Worm (Caenorhabditis elegans) whole organism, early embryonic: ENCODE results near the gene T02G5.3.

Source experiments
- B0310.2 ChIP-seq: sonication (generic microtip); optimal IDR thresholded peaks from 2 replicates; lab custom pipeline; 2016; ENCODE audit warnings: mild to moderate bottlenecking, missing genetic modification characterization, missing compliant biosample characterization
- F13C5.2 ChIP-seq: sonication (generic microtip); optimal IDR thresholded peaks from 2 replicates; lab custom pipeline; 2017; ENCODE audit warnings: mild to moderate bottlenecking, missing genetic modification characterization, inconsistent platforms, missing compliant biosample characterization
- aly-1 ChIP-seq: sonication (generic microtip); optimal IDR thresholded peaks from 2 replicates; lab custom pipeline; 2016; ENCODE audit warnings: missing genetic modification characterization, missing compliant biosample characterization
- ama-1 ChIP-seq: fragments of 150-350 bp; optimal IDR thresholded peaks from 2 replicates; lab custom pipeline; 2014
- ceh-13 ChIP-seq: fragments of 200-800 bp; sonication (Bioruptor generic); optimal IDR thresholded peaks from 2 replicates; lab custom pipeline; 2018; ENCODE audit warnings: mild to moderate bottlenecking, missing genetic modification characterization, missing compliant biosample characterization
- ceh-36 ChIP-seq: sonication (generic microtip); optimal IDR thresholded peaks from 2 replicates; lab custom pipeline; 2016; ENCODE audit warnings: missing genetic modification characterization, inconsistent platforms, missing compliant biosample characterization
- ets-7 ChIP-seq: sonication (generic microtip); optimal IDR thresholded peaks from 2 replicates; lab custom pipeline; 2016; ENCODE audit warnings: missing genotype, missing genetic modification characterization, missing compliant biosample characterization
- flt-1 ChIP-seq: fragments of 200-800 bp; sonication (Bioruptor generic); IDR thresholded peaks from 2 replicates; pipeline ENCODE4 v1.3.6; 2022; ENCODE audit warnings: missing genetic modification characterization, missing compliant biosample characterization
- hmbx-1 ChIP-seq: sonication (generic microtip); optimal IDR thresholded peaks from 2 replicates; lab custom pipeline; 2016; ENCODE audit warnings: mild to moderate bottlenecking, missing genetic modification characterization, missing compliant biosample characterization
- hmg-4 ChIP-seq: fragments of 200-800 bp; sonication (Bioruptor generic); optimal IDR thresholded peaks from 2 replicates; lab custom pipeline; 2018; ENCODE audit warnings: mild to moderate bottlenecking, missing genetic modification characterization, missing compliant biosample characterization
- hnd-1 ChIP-seq: sonication (generic microtip); optimal IDR thresholded peaks from 2 replicates; lab custom pipeline; 2016; ENCODE audit warnings: missing genetic modification characterization, missing compliant biosample characterization
- pes-1 ChIP-seq: fragments of 200-800 bp; sonication (Bioruptor generic); IDR thresholded peaks from 2 replicates; pipeline ENCODE4 v1.3.6; 2022; ENCODE audit warnings: missing genetic modification reagents, missing genetic modification characterization, missing compliant biosample characterization
- scrt-1 ChIP-seq: fragments of 200-800 bp; sonication (Bioruptor generic); IDR thresholded peaks from 2 replicates; pipeline ENCODE4 v1.3.6; 2022; ENCODE audit warnings: missing genetic modification characterization, missing compliant biosample characterization
- sea-1 ChIP-seq: fragments of 200-800 bp; sonication (Bioruptor generic); conservative IDR thresholded peaks from 2 replicates; pipeline ENCODE4 v1.3.6; 2022; ENCODE audit warnings: missing genetic modification characterization, missing compliant biosample characterization
- tbx-11 ChIP-seq: fragments of 200-800 bp; sonication (Bioruptor generic); IDR thresholded peaks from 2 replicates; pipeline ENCODE4 v1.3.6; 2022; ENCODE audit warnings: missing genetic modification characterization, missing compliant biosample characterization
- tbx-37 ChIP-seq: fragments of 200-800 bp; sonication (Bioruptor generic); conservative IDR thresholded peaks from 2 replicates; pipeline ENCODE4 v1.3.6; 2022; ENCODE audit warnings: missing genetic modification reagents, missing genetic modification characterization, missing compliant biosample characterization
- tra-4 ChIP-seq: sonication (generic microtip); optimal IDR thresholded peaks from 2 replicates; lab custom pipeline; 2017; ENCODE audit warnings: missing genetic modification characterization, missing compliant biosample characterization

The T02G5.3 gene

ce11 chrII:7059274-7059757 is 33.9 kb upstream of the T02G5.3 start:
- TF ChIP-seq tbx-37 (GFP tag; lab: Robert Waterston, UW) (no peak), scrt-1 (GFP tag; lab: Robert Waterston, UW) (no peak), F13C5.2 (tag; lab: Kevin White, UChicago) (no peak), hmg-4 (GFP tag; lab: Kevin White, UChicago) (no peak), tra-4 (tag; lab: Kevin White, UChicago) (no peak), sea-1 (no peak), ets-7 (tag; lab: Kevin White, UChicago) (no peak), pes-1 (GFP tag; lab: Robert Waterston, UW) (no peak), ceh-13 (GFP tag; lab: Kevin White, UChicago) (no peak), hnd-1 (tag; lab: Kevin White, UChicago) (no peak), flt-1 (GFP tag; lab: Robert Waterston, UW) (no peak), aly-1 (tag; lab: Kevin White, UChicago) (no peak), tbx-11 (GFP tag; lab: Robert Waterston, UW) (no peak), ama-1 (lab: Kevin White, UChicago) (no peak), ceh-36 (tag; lab: Kevin White, UChicago) (no peak), B0310.2 (tag; lab: Kevin White, UChicago) (no peak), hmbx-1 (tag; lab: Kevin White, UChicago) (no peak)

- TF ChIP-seq ama-1 (lab: Kevin White, UChicago) (no peak), aly-1 (tag; lab: Kevin White, UChicago) (no peak), hmbx-1 (tag; lab: Kevin White, UChicago) (no peak), B0310.2 (tag; lab: Kevin White, UChicago) (no peak), flt-1 (GFP tag; lab: Robert Waterston, UW) (no peak), ceh-13 (GFP tag; lab: Kevin White, UChicago) (no peak), ets-7 (tag; lab: Kevin White, UChicago) (no peak), F13C5.2 (tag; lab: Kevin White, UChicago) (no peak), tra-4 (tag; lab: Kevin White, UChicago) (no peak)
Measured at ce11 chrII:7060202-7060601, 33.0 kb upstream of the T02G5.3 start.

DNA sequence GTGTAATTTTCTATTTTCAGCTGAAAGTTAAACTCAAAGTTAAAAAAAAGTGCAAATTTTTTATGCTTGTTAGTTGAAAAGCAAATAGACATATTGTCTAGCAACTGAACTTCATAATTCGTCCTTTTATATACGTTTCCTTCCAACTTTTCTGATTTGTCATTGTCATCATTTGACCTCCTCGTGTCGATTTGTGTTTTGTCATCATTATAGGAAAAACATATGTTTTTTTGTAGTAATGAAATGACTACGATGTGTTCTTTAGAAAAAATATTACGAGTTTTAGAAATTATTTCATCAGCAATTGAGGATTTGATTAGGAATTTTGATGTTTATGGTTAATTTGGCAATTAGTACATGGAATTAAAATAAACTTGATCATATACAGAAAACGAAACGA is 32.4 kb upstream of the T02G5.3 start:
- no peak for TF ChIP-seq tbx-37 (GFP tag; lab: Robert Waterston, UW)
- TF ChIP-seq scrt-1 (GFP tag; lab: Robert Waterston, UW) = no peak
- no peak for TF ChIP-seq flt-1 (GFP tag; lab: Robert Waterston, UW)
- no peak for TF ChIP-seq hmg-4 (GFP tag; lab: Kevin White, UChicago)
- TF ChIP-seq tra-4 (tag; lab: Kevin White, UChicago) = no peak
- TF ChIP-seq tbx-11 (GFP tag; lab: Robert Waterston, UW) = no peak
- TF ChIP-seq pes-1 (GFP tag; lab: Robert Waterston, UW) = no peak
- no peak for TF ChIP-seq hmbx-1 (tag; lab: Kevin White, UChicago)
- no peak for TF ChIP-seq hnd-1 (tag; lab: Kevin White, UChicago)
- TF ChIP-seq F13C5.2 (tag; lab: Kevin White, UChicago) = no peak
- no peak for TF ChIP-seq ceh-13 (GFP tag; lab: Kevin White, UChicago)
- no peak for TF ChIP-seq sea-1
- no peak for TF ChIP-seq aly-1 (tag; lab: Kevin White, UChicago)
- TF ChIP-seq B0310.2 (tag; lab: Kevin White, UChicago) = no peak
- TF ChIP-seq ama-1 (lab: Kevin White, UChicago) = no peak
- TF ChIP-seq ets-7 (tag; lab: Kevin White, UChicago) = no peak
- no peak for TF ChIP-seq ceh-36 (tag; lab: Kevin White, UChicago)

DNA sequence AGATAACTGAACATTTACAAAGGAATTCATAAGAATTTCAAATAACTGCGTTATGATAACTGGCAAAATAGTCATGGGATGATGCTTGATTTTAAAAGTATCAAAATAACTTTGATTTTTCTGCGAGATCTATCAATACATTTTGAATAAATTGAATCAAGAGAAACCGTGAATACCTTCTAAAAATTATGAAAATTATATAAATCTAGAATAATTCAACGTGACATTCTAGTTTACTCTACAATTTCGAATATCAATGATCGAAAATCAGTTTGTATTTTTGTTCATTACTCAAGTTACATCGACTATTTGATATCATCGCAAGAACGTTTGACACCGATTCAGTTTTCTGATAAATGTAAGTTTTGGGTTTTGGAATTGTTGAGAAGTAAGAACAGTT is 31.5 kb upstream of the T02G5.3 start, which contains the start of gene acs-6:
acs-6 (plus strand) TSS at position 301 of the 400 bp plus-strand sequence.
- TF ChIP-seq hnd-1 (tag; lab: Kevin White, UChicago) = no peak
- TF ChIP-seq ceh-36 (tag; lab: Kevin White, UChicago) = no peak
- no peak for TF ChIP-seq tra-4 (tag; lab: Kevin White, UChicago)
- no peak for TF ChIP-seq F13C5.2 (tag; lab: Kevin White, UChicago)
- no peak for TF ChIP-seq flt-1 (GFP tag; lab: Robert Waterston, UW)
- TF ChIP-seq hmg-4 (GFP tag; lab: Kevin White, UChicago) = no peak
- TF ChIP-seq ets-7 (tag; lab: Kevin White, UChicago) = no peak
- TF ChIP-seq tbx-37 (GFP tag; lab: Robert Waterston, UW) = no peak
- no peak for TF ChIP-seq hmbx-1 (tag; lab: Kevin White, UChicago)
- TF ChIP-seq tbx-11 (GFP tag; lab: Robert Waterston, UW) = no peak
- TF ChIP-seq ama-1 (lab: Kevin White, UChicago) = no peak
- TF ChIP-seq sea-1 = no peak
- TF ChIP-seq ceh-13 (GFP tag; lab: Kevin White, UChicago) = no peak
- no peak for TF ChIP-seq aly-1 (tag; lab: Kevin White, UChicago)
- TF ChIP-seq scrt-1 (GFP tag; lab: Robert Waterston, UW) = no peak
- TF ChIP-seq B0310.2 (tag; lab: Kevin White, UChicago) = no peak
- no peak for TF ChIP-seq pes-1 (GFP tag; lab: Robert Waterston, UW)

DNA sequence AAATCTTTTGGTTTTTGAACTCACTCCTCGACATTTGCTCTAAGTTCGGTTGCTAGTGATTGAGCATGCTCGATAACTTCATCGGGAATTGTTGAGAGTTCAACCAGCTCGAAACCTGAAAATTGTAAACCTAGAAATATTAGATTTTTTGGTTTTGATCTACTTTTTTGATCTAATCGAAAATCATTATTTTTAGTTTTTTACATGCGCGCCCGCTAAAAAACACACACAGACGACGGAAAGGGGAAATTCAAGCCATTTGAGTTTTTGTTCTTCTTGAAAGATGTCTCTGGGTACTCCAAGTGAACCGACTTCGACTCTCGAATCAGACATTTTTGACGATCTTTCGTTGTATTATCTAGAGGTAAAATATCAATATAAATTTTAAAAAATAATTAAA is 27.8 kb upstream of the T02G5.3 start, which contains the start of gene nos-2:
nos-2 (plus strand) TSS at position 228 of the 400 bp plus-strand sequence.
- TF ChIP-seq tbx-11 (GFP tag; lab: Robert Waterston, UW) = no peak
- no peak for TF ChIP-seq ets-7 (tag; lab: Kevin White, UChicago)
- TF ChIP-seq ama-1 (lab: Kevin White, UChicago) = no peak
- TF ChIP-seq scrt-1 (GFP tag; lab: Robert Waterston, UW) = no peak
- no peak for TF ChIP-seq F13C5.2 (tag; lab: Kevin White, UChicago)
- no peak for TF ChIP-seq tbx-37 (GFP tag; lab: Robert Waterston, UW)
- TF ChIP-seq B0310.2 (tag; lab: Kevin White, UChicago) = no peak
- TF ChIP-seq sea-1 = no peak
- TF ChIP-seq hnd-1 (tag; lab: Kevin White, UChicago) = no peak
- no peak for TF ChIP-seq flt-1 (GFP tag; lab: Robert Waterston, UW)
- TF ChIP-seq hmbx-1 (tag; lab: Kevin White, UChicago) = no peak
- no peak for TF ChIP-seq ceh-36 (tag; lab: Kevin White, UChicago)
- TF ChIP-seq hmg-4 (GFP tag; lab: Kevin White, UChicago) = no peak
- TF ChIP-seq pes-1 (GFP tag; lab: Robert Waterston, UW) = no peak
- TF ChIP-seq tra-4 (tag; lab: Kevin White, UChicago) = no peak
- no peak for TF ChIP-seq ceh-13 (GFP tag; lab: Kevin White, UChicago)

DNA sequence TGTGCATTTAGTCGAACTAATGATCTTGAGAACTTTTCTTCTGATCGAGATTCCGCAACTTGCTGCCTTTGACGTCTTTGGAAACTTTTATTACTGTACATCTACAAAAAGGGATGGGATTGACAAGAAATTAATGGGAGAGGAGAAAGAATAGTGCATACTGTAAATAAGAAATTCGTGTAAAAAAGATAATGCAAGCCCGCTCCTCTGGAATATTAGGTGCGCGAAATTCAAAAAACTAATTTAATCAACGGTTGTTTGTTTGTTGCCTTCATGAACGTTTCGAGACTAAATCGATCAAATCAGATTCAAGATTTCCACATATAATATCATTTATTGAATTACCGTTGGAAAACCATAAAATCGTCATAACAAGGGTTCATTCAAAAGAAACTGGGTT is 23.3 kb upstream of the T02G5.3 start, which contains the start of gene him-14:
him-14 (minus strand) TSS at position 101 of the 400 bp plus-strand sequence.
- no peak for TF ChIP-seq sea-1
- no peak for TF ChIP-seq hmg-4 (GFP tag; lab: Kevin White, UChicago)
